Worm (Caenorhabditis elegans) whole organism, mixed stage, embryonic: ENCODE measurements around the gene atp-2.

Experiments used
- M03D4.4 ChIP-seq: sonication (generic microtip); optimal IDR thresholded peaks from 2 replicates; lab custom pipeline; 2017; ENCODE audit warnings: mild to moderate bottlenecking, missing genetic modification characterization, missing compliant biosample characterization
- bed-3 ChIP-seq: fragments of 200-800 bp; sonication (Bioruptor generic); optimal IDR thresholded peaks from 3 replicates; lab custom pipeline; 2018; ENCODE audit warnings: mild to moderate bottlenecking, missing genetic modification characterization, moderate library complexity, missing compliant biosample characterization
- blmp-1 ChIP-seq: fragments of 150-350 bp; optimal IDR thresholded peaks from 2 replicates; lab custom pipeline; 2014; ENCODE audit warnings: missing biosample characterization, missing genetic modification characterization
- ceh-39 ChIP-seq: fragments of 150-350 bp; optimal IDR thresholded peaks from 2 replicates; lab custom pipeline; 2014; ENCODE audit warnings: missing biosample characterization, missing genetic modification characterization
- ceh-43 ChIP-seq: fragments of 200-800 bp; sonication (Bioruptor generic); optimal IDR thresholded peaks from 2 replicates; lab custom pipeline; 2018; ENCODE audit warnings: mild to moderate bottlenecking, missing genetic modification characterization, moderate library complexity, missing compliant biosample characterization
- ceh-83 ChIP-seq: fragments of 200-800 bp; sonication (Bioruptor generic); optimal IDR thresholded peaks from 2 replicates; lab custom pipeline; 2018; ENCODE audit warnings: mild to moderate bottlenecking, missing genetic modification characterization, missing compliant biosample characterization
- ces-1 ChIP-seq: fragments of 150-350 bp; optimal IDR thresholded peaks from 2 replicates; lab custom pipeline; 2014; ENCODE audit warnings: missing biosample characterization, missing genetic modification reagents, missing genetic modification characterization
- cnd-1 ChIP-seq: fragments of 200-800 bp; sonication (Bioruptor generic); optimal IDR thresholded peaks from 2 replicates; lab custom pipeline; 2018; ENCODE audit warnings: mild to moderate bottlenecking, missing genetic modification characterization, missing compliant biosample characterization
- drap-1 ChIP-seq: fragments of 200-800 bp; sonication (Bioruptor generic); optimal IDR thresholded peaks from 3 replicates; lab custom pipeline; 2018; ENCODE audit warnings: mild to moderate bottlenecking, missing genetic modification characterization, missing compliant biosample characterization
- elt-1 ChIP-seq: sonication (generic microtip); optimal IDR thresholded peaks from 2 replicates; lab custom pipeline; 2017; ENCODE audit warnings: missing genetic modification characterization, mild to moderate bottlenecking, missing compliant biosample characterization, antibody characterized with exemption, moderate library complexity, borderline replicate concordance; ENCODE audit not compliant: insufficient read depth
- elt-3 ChIP-seq: fragments of 150-350 bp; optimal IDR thresholded peaks from 2 replicates; lab custom pipeline; 2014; ENCODE audit warnings: missing biosample characterization, missing genetic modification characterization
- flh-1 ChIP-seq: fragments of 200-800 bp; sonication (Bioruptor generic); optimal IDR thresholded peaks from 2 replicates; lab custom pipeline; 2018; ENCODE audit warnings: mild to moderate bottlenecking, missing genetic modification characterization, moderate library complexity, missing compliant biosample characterization
- ham-2 ChIP-seq: fragments of 200-800 bp; sonication (Bioruptor generic); optimal IDR thresholded peaks from 2 replicates; lab custom pipeline; 2018; ENCODE audit warnings: mild to moderate bottlenecking, missing genetic modification characterization, missing compliant biosample characterization
- hlh-1 ChIP-seq: fragments of 150-350 bp; optimal IDR thresholded peaks from 2 replicates; lab custom pipeline; 2014; ENCODE audit warnings: missing biosample characterization, missing genetic modification reagents, missing genetic modification characterization
- lin-13 ChIP-seq: fragments of 150-350 bp; optimal IDR thresholded peaks from 2 replicates; lab custom pipeline; 2014; ENCODE audit warnings: missing biosample characterization, missing genetic modification characterization
- lin-32 ChIP-seq: fragments of 200-800 bp; sonication (Bioruptor generic); optimal IDR thresholded peaks from 2 replicates; lab custom pipeline; 2018; ENCODE audit warnings: mild to moderate bottlenecking, missing genetic modification characterization, missing compliant biosample characterization
- lsy-2 ChIP-seq: fragments of 150-350 bp; optimal IDR thresholded peaks from 2 replicates; lab custom pipeline; 2014; ENCODE audit warnings: missing biosample characterization, missing genetic modification characterization
- mab-5 ChIP-seq: fragments of 150-350 bp; optimal IDR thresholded peaks from 2 replicates; lab custom pipeline; 2014; ENCODE audit warnings: missing biosample characterization, missing genetic modification characterization
- mep-1 ChIP-seq: fragments of 150-350 bp; optimal IDR thresholded peaks from 2 replicates; lab custom pipeline; 2017; ENCODE audit warnings: missing biosample characterization, missing genetic modification reagents, missing genetic modification characterization, inconsistent platforms
- mls-2 ChIP-seq: sonication (generic microtip); optimal IDR thresholded peaks from 2 replicates; lab custom pipeline; 2016; ENCODE audit warnings: mild to moderate bottlenecking, missing genetic modification characterization, moderate library complexity, missing compliant biosample characterization
- nhr-12 ChIP-seq: fragments of 150-350 bp; optimal IDR thresholded peaks from 2 replicates; lab custom pipeline; 2014; ENCODE audit warnings: missing biosample characterization, missing genetic modification characterization
- nhr-2 ChIP-seq: fragments of 150-350 bp; optimal IDR thresholded peaks from 2 replicates; lab custom pipeline; 2014; ENCODE audit warnings: missing biosample characterization, missing genetic modification characterization
- nhr-237 ChIP-seq: fragments of 150-350 bp; optimal IDR thresholded peaks from 2 replicates; lab custom pipeline; 2014; ENCODE audit warnings: missing biosample characterization, missing genetic modification characterization
- nhr-28 ChIP-seq: fragments of 150-350 bp; optimal IDR thresholded peaks from 2 replicates; lab custom pipeline; 2014; ENCODE audit warnings: missing biosample characterization, missing genetic modification characterization
- nhr-76 ChIP-seq: sonication (generic microtip); optimal IDR thresholded peaks from 2 replicates; lab custom pipeline; 2017; ENCODE audit warnings: missing biosample characterization, missing genetic modification characterization
- pha-4 ChIP-seq: fragments of 150-350 bp; optimal IDR thresholded peaks from 2 replicates; lab custom pipeline; 2018; ENCODE audit warnings: missing biosample characterization, missing genetic modification reagents, missing genetic modification characterization
- sem-2 ChIP-seq: fragments of 200-800 bp; sonication (Bioruptor generic); optimal IDR thresholded peaks from 2 replicates; lab custom pipeline; 2018; ENCODE audit warnings: mild to moderate bottlenecking, missing genetic modification characterization, missing compliant biosample characterization
- snpc-4 ChIP-seq: fragments of 150-350 bp; optimal IDR thresholded peaks from 2 replicates; lab custom pipeline; 2014; ENCODE audit warnings: missing biosample characterization, missing genetic modification characterization
- sptf-1 ChIP-seq: sonication (generic microtip); optimal IDR thresholded peaks from 2 replicates; lab custom pipeline; 2017; ENCODE audit warnings: mild to moderate bottlenecking, missing genetic modification characterization, moderate library complexity, missing compliant biosample characterization
- tbx-8 ChIP-seq: fragments of 200-800 bp; sonication (Bioruptor generic); optimal IDR thresholded peaks from 2 replicates; lab custom pipeline; 2018; ENCODE audit warnings: mild to moderate bottlenecking, missing genetic modification characterization, moderate library complexity, missing compliant biosample characterization
- unc-120 ChIP-seq: sonication (generic microtip); optimal IDR thresholded peaks from 2 replicates; lab custom pipeline; 2017; ENCODE audit warnings: missing genetic modification characterization, missing compliant biosample characterization; ENCODE audit not compliant: poor library complexity, severe bottlenecking
- unc-39 ChIP-seq: fragments of 150-350 bp; optimal IDR thresholded peaks from 2 replicates; lab custom pipeline; 2014; ENCODE audit warnings: missing biosample characterization, missing genetic modification characterization
- unc-62 ChIP-seq: fragments of 150-350 bp; optimal IDR thresholded peaks from 2 replicates; lab custom pipeline; 2014; ENCODE audit warnings: missing biosample characterization, missing genetic modification reagents, missing genetic modification characterization
- zip-8 ChIP-seq: fragments of 150-350 bp; optimal IDR thresholded peaks from 2 replicates; lab custom pipeline; 2014; ENCODE audit warnings: missing biosample characterization, missing genetic modification characterization
- ztf-11 ChIP-seq: fragments of 150-350 bp; optimal IDR thresholded peaks from 2 replicates; lab custom pipeline; 2014; ENCODE audit warnings: missing biosample characterization, missing genetic modification characterization

atp-2 gene

ce11 chrIII:5227831-5228467, at the start of gene atp-2, which contains the start of the genes C34E10.12 and C34E10.10:
atp-2 (plus strand) TSS chrIII:5228417.
C34E10.12 (minus strand) TSS chrIII:5227881.
C34E10.10 (minus strand) TSS chrIII:5227884.
- TF ChIP-seq blmp-1 (no peak), zip-8 (tag; lab: Kevin White, UChicago) (no peak), elt-1 (tag; lab: Kevin White, UChicago) (no peak), hlh-1 (tag; lab: Kevin White, UChicago) (peak; percentile 48), mep-1 (tag; lab: Kevin White, UChicago) (peak; percentile 92), drap-1 (peak; percentile 18), tbx-8 (GFP tag; lab: Kevin White, UChicago) (peak; percentile 4), pha-4 (tag; lab: Kevin White, UChicago) (peak; percentile 61), elt-3 (tag; lab: Kevin White, UChicago) (no peak), sptf-1 (tag; lab: Kevin White, UChicago) (peak; percentile 66), nhr-76 (no peak), ham-2 (GFP tag; lab: Kevin White, UChicago) (peak; percentile 90), cnd-1 (no peak), unc-39 (no peak), ces-1 (peak; percentile 61), snpc-4 (tag; lab: Kevin White, UChicago) (no peak), mab-5 (no peak), mls-2 (tag; lab: Kevin White, UChicago) (no peak), nhr-2 (no peak), nhr-28 (tag; lab: Kevin White, UChicago) (no peak), lsy-2 (peak; percentile 84), M03D4.4 (tag; lab: Kevin White, UChicago) (no peak), unc-62 (GFP tag; lab: Kevin White, UChicago) (peak; percentile 22), unc-120 (peak; percentile 80), lin-32 (GFP tag; lab: Kevin White, UChicago) (no peak), ceh-83 (GFP tag; lab: Kevin White, UChicago) (no peak), flh-1 (GFP tag; lab: Kevin White, UChicago) (no peak), sem-2 (GFP tag; lab: Kevin White, UChicago) (no peak), lin-13 (tag; lab: Kevin White, UChicago) (peak; percentile 59), nhr-12 (tag; lab: Kevin White, UChicago) (no peak), ceh-43 (no peak), ceh-39 (tag; lab: Kevin White, UChicago) (peak; percentile 50), bed-3 (GFP tag; lab: Kevin White, UChicago) (no peak), ztf-11 (no peak), nhr-237 (tag; lab: Kevin White, UChicago) (peak; percentile 80)

- TF ChIP-seq pha-4 (tag; lab: Kevin White, UChicago) = no peak
- TF ChIP-seq lin-13 (tag; lab: Kevin White, UChicago) = no peak
- no peak for TF ChIP-seq nhr-28 (tag; lab: Kevin White, UChicago)
- no peak for TF ChIP-seq nhr-76
- TF ChIP-seq ceh-83 (GFP tag; lab: Kevin White, UChicago) = no peak
- no peak for TF ChIP-seq nhr-12 (tag; lab: Kevin White, UChicago)
- TF ChIP-seq zip-8 (tag; lab: Kevin White, UChicago) = no peak
- TF ChIP-seq mep-1 (tag; lab: Kevin White, UChicago) = no peak
- TF ChIP-seq, all 35 proteins: peak for 0
Measured at ce11 chrIII:5179166-5179565, 49.1 kb upstream of the atp-2 start.

DNA sequence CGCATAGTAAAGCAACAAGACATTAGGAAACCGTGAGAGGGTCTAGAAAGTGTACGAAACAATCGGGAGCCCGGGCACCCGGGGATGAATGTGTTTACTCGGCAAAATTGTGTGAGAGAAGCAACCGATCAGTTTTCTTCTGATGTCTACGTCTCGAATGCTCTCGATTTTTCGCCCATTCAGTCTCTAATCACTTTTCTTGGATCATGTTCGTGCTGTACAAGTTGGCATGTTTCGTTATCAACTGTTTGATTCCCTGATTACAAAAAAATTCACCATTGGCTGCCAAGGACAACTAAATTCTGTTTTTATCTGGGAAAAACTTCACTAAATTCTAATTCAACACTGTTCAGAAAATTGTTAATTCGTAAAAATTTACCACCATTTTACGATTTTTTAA, 47.6 kb upstream of the atp-2 start:
- no peak for TF ChIP-seq mls-2 (tag; lab: Kevin White, UChicago)
- TF ChIP-seq unc-120 = peak; percentile 31

- TF ChIP-seq drap-1 (no peak), unc-62 (GFP tag; lab: Kevin White, UChicago) (no peak), lin-13 (tag; lab: Kevin White, UChicago) (no peak), zip-8 (tag; lab: Kevin White, UChicago) (peak; percentile 42), lsy-2 (no peak)
- TF ChIP-seq, all 35 proteins: peak for 1
Measured at ce11 chrIII:5181217-5181616, 47.0 kb upstream of the atp-2 start.
